Fruit fly (Drosophila melanogaster) whole organism, wandering third instar larva: ENCODE results near the gene scyl.

Source experiments
- Abd-B ChIP-seq: fragments of >200 bp; optimal IDR thresholded peaks from 2 replicates; lab custom pipeline; 2017; ENCODE audit warnings: missing biosample characterization, missing genetic modification characterization
- CG32264 ChIP-seq: fragments of 200-800 bp; sonication (Bioruptor generic); optimal IDR thresholded peaks from 2 replicates; lab custom pipeline; 2016; ENCODE audit warnings: missing biosample characterization, missing genetic modification characterization
- CG9705 ChIP-seq: fragments of 200-800 bp; sonication (Bioruptor generic); optimal IDR thresholded peaks from 2 replicates; lab custom pipeline; 2018; ENCODE audit warnings: missing biosample characterization, mild to moderate bottlenecking, missing genetic modification characterization
- CrebA ChIP-seq: fragments of 200-800 bp; sonication (Bioruptor generic); optimal IDR thresholded peaks from 2 replicates; lab custom pipeline; 2016; ENCODE audit warnings: missing biosample characterization, mild to moderate bottlenecking, missing genetic modification characterization, borderline replicate concordance
- Dfd ChIP-seq: fragments of >200 bp; optimal IDR thresholded peaks from 2 replicates; lab custom pipeline; 2017; ENCODE audit warnings: missing biosample characterization, missing genetic modification characterization
- Dif ChIP-seq: fragments of 200-275, 200-300 bp; sonication (Bioruptor generic); optimal IDR thresholded peaks from 2 replicates; lab custom pipeline; 2018; ENCODE audit warnings: missing biosample characterization, missing genetic modification characterization; ENCODE audit not compliant: partially characterized antibody
- GATAd ChIP-seq: sonication (Bioruptor generic); optimal IDR thresholded peaks from 2 replicates; lab custom pipeline; 2016; ENCODE audit warnings: missing biosample characterization, missing genetic modification characterization
- HLH106 ChIP-seq: fragments of 200-800 bp; optimal IDR thresholded peaks from 3 replicates; lab custom pipeline; 2019; ENCODE audit warnings: missing biosample characterization, mild to moderate bottlenecking, missing genetic modification characterization, moderate library complexity
- Hnf4 ChIP-seq: fragments of 200-800 bp; sonication (Bioruptor generic); optimal IDR thresholded peaks from 2 replicates; lab custom pipeline; 2016; ENCODE audit warnings: missing biosample characterization, mild to moderate bottlenecking, missing genetic modification characterization
- Hr78 ChIP-seq: fragments of >200 bp; optimal IDR thresholded peaks from 2 replicates; lab custom pipeline; 2017; ENCODE audit warnings: missing biosample characterization, missing genetic modification characterization
- Hr83 ChIP-seq: fragments of 200-300 bp; sonication (Bioruptor generic); optimal IDR thresholded peaks from 2 replicates; lab custom pipeline; 2016; ENCODE audit warnings: missing biosample characterization, mild to moderate bottlenecking, missing genetic modification characterization, moderate library complexity; ENCODE audit not compliant: poor library complexity, severe bottlenecking
- Jra ChIP-seq: sonication (Bioruptor generic); optimal IDR thresholded peaks from 2 replicates; lab custom pipeline; 2016; ENCODE audit warnings: missing biosample characterization, missing genetic modification characterization
- Mio ChIP-seq: sonication (Bioruptor generic); optimal IDR thresholded peaks from 2 replicates; lab custom pipeline; 2016; ENCODE audit warnings: missing biosample characterization, missing genetic modification characterization
- Myc ChIP-seq: fragments of >200 bp; optimal IDR thresholded peaks from 2 replicates; lab custom pipeline; 2017
- N ChIP-seq: fragments of >200 bp; optimal IDR thresholded peaks from 2 replicates; lab custom pipeline; 2018; ENCODE audit warnings: missing biosample characterization, missing external identifiers, missing genetic modification characterization
- OdsH ChIP-seq: fragments of 200-800 bp; sonication (Bioruptor generic); optimal IDR thresholded peaks from 2 replicates; lab custom pipeline; 2016; ENCODE audit warnings: missing biosample characterization, mild to moderate bottlenecking, missing genetic modification characterization
- Rel ChIP-seq, 2 experiments: fragments of 200-800 bp; sonication (Bioruptor generic) in 1 of 2; optimal IDR thresholded peaks; 2 replicates in 1 of 2; 3 replicates in 1 of 2; lab custom pipeline; 2016 to 2019; ENCODE audit warnings: mild to moderate bottlenecking in 2 of 2, missing biosample characterization in 2 of 2, missing genetic modification characterization in 2 of 2, moderate library complexity in 1 of 2
- Sp1 ChIP-seq: fragments of 200-800 bp; sonication (Bioruptor generic); optimal IDR thresholded peaks from 3 replicates; lab custom pipeline; 2019; ENCODE audit warnings: missing biosample characterization, mild to moderate bottlenecking, missing genetic modification characterization, moderate library complexity
- Vsx2 ChIP-seq: fragments of 200-300, 225-300 bp; sonication (Bioruptor generic); optimal IDR thresholded peaks from 2 replicates; lab custom pipeline; 2018; ENCODE audit warnings: missing biosample characterization, missing genetic modification characterization; ENCODE audit not compliant: partially characterized antibody
- br ChIP-seq: fragments of 200-800 bp; sonication (Bioruptor generic); optimal IDR thresholded peaks from 2 replicates; lab custom pipeline; 2016; ENCODE audit warnings: missing biosample characterization, missing genetic modification characterization
- brk ChIP-seq: fragments of 200-800 bp; sonication (Bioruptor generic); optimal IDR thresholded peaks from 2 replicates; lab custom pipeline; 2016; ENCODE audit warnings: missing biosample characterization, mild to moderate bottlenecking, missing genetic modification characterization
- dl ChIP-seq, 2 experiments: fragments of 175-275, 200-275 bp in 1 of 2; fragments of 200-275 bp in 1 of 2; sonication (Bioruptor generic); optimal IDR thresholded peaks; lab custom pipeline; 2018; ENCODE audit warnings: mild to moderate bottlenecking in 2 of 2, missing biosample characterization in 2 of 2, missing genetic modification characterization in 2 of 2, moderate library complexity in 2 of 2; ENCODE audit not compliant: partially characterized antibody in 2 of 2, insufficient read depth in 1 of 2
- dmrt93B ChIP-seq: fragments of 200-800 bp; sonication (Bioruptor generic); optimal IDR thresholded peaks from 2 replicates; lab custom pipeline; 2018; ENCODE audit warnings: missing biosample characterization, mild to moderate bottlenecking, missing genetic modification characterization
- dsf ChIP-seq: sonication (Bioruptor generic); optimal IDR thresholded peaks from 2 replicates; lab custom pipeline; 2016; ENCODE audit warnings: missing biosample characterization, missing genetic modification characterization, borderline replicate concordance
- ey ChIP-seq: fragments of 200-800 bp; sonication (Bioruptor generic); optimal IDR thresholded peaks from 2 replicates; lab custom pipeline; 2016; ENCODE audit warnings: missing biosample characterization, missing genetic modification characterization
- foxo ChIP-seq, 2 experiments: fragments of 200-800 bp; sonication (Bioruptor generic); optimal IDR thresholded peaks; 2 replicates in 1 of 2; 3 replicates in 1 of 2; lab custom pipeline; 2016 to 2017; ENCODE audit warnings: missing biosample characterization in 2 of 2, missing genetic modification characterization in 2 of 2
- fru ChIP-seq: fragments of 200-800 bp; sonication (Bioruptor generic); optimal IDR thresholded peaks from 3 replicates; lab custom pipeline; 2016; ENCODE audit warnings: missing biosample characterization, mild to moderate bottlenecking, missing genetic modification characterization
- h ChIP-seq: fragments of 200-800 bp; sonication (Bioruptor generic); optimal IDR thresholded peaks from 3 replicates; lab custom pipeline; 2016; ENCODE audit warnings: missing biosample characterization, mild to moderate bottlenecking, missing genetic modification characterization
- jim ChIP-seq: fragments of 175-275, 200-325 bp; sonication (Bioruptor generic); optimal IDR thresholded peaks from 2 replicates; lab custom pipeline; 2016; ENCODE audit warnings: missing biosample characterization, mild to moderate bottlenecking, missing genetic modification characterization
- lola ChIP-seq: fragments of >200 bp; optimal IDR thresholded peaks from 2 replicates; lab custom pipeline; 2017; ENCODE audit warnings: missing biosample characterization, missing genetic modification characterization
- pan ChIP-seq: fragments of >200 bp; optimal IDR thresholded peaks from 2 replicates; lab custom pipeline; 2017
- psq ChIP-seq: fragments of 200-800 bp; sonication (Bioruptor generic); optimal IDR thresholded peaks from 3 replicates; lab custom pipeline; 2017; ENCODE audit warnings: missing biosample characterization, mild to moderate bottlenecking, missing genetic modification characterization, moderate library complexity
- rgr ChIP-seq: fragments of 200-800 bp; sonication (Bioruptor generic); optimal IDR thresholded peaks from 3 replicates; lab custom pipeline; 2016; ENCODE audit warnings: missing biosample characterization, mild to moderate bottlenecking, missing genetic modification characterization
- sage ChIP-seq: fragments of 200-800 bp; sonication (Bioruptor generic); optimal IDR thresholded peaks from 2 replicates; lab custom pipeline; 2016; ENCODE audit warnings: missing biosample characterization, mild to moderate bottlenecking, missing genetic modification characterization
- sv ChIP-seq: fragments of 200-800 bp; sonication (Bioruptor generic); optimal IDR thresholded peaks from 3 replicates; lab custom pipeline; 2016; ENCODE audit warnings: missing biosample characterization, missing genetic modification characterization
- tai ChIP-seq: sonication (Bioruptor generic); optimal IDR thresholded peaks from 2 replicates; lab custom pipeline; 2016; ENCODE audit warnings: missing biosample characterization, missing genetic modification characterization
- usp ChIP-seq: fragments of >200 bp; optimal IDR thresholded peaks from 2 replicates; lab custom pipeline; 2017; ENCODE audit warnings: missing biosample characterization, missing genetic modification characterization
- woc ChIP-seq: sonication (Bioruptor generic); optimal IDR thresholded peaks from 2 replicates; lab custom pipeline; 2016; ENCODE audit warnings: missing biosample characterization, mild to moderate bottlenecking, missing genetic modification characterization

The scyl gene

DNA sequence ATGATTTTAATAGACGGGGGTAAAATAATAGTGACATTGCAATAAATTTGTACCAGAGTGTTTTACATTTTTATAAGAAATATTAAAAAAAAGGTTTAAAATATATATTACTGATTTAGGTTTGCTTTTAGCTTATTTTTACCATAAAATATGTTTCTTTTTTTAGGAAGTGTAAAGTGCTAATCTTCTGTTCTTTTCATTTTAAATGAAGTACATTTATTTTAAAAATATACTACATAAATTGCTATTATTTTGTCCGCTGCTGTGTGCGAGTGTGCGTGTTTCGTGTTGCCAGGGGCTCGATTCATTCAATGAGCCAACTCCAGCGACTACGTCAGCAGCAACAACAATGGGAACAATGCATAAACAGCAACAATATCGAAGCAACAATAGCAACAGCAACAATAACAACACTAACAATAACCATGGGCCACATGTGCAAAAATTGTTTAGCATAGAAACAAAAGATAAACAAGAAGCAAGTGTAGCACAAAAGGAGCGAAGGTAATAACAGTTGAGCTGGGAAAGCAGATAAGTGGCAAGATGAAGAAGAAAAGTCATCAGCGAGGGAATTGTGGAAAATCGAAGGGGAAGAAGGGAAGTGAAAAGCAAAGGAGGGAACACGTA lies 9.5 kb downstream of the scyl start:
- peak; percentile 42 for TF ChIP-seq ey (GFP tag; lab: Kevin White, UChicago)
- no peak for TF ChIP-seq lola (GFP tag; lab: Kevin White, UChicago)
- TF ChIP-seq HLH106 (tag; lab: Kevin White, UChicago) = peak; percentile 90
- TF ChIP-seq CrebA (GFP tag; lab: Kevin White, UChicago) = no peak
- TF ChIP-seq Abd-B (GFP tag; lab: Kevin White, UChicago) = no peak
- TF ChIP-seq N (GFP tag; lab: Kevin White, UChicago) = no peak
- no peak for TF ChIP-seq CG32264
- TF ChIP-seq OdsH (GFP tag; lab: Kevin White, UChicago) = peak; percentile 84
- TF ChIP-seq Hr83 = no peak
- TF ChIP-seq dl (GFP tag; optimal IDR thresholded peaks at IDR 0.05; lab: Kevin White, UChicago; ENCODE audit: insufficient read depth in 1 of 2, partially characterized antibody in 2 of 2) = no peak
- no peak for TF ChIP-seq GATAd (GFP tag; lab: Kevin White, UChicago)
- TF ChIP-seq sage (GFP tag; lab: Kevin White, UChicago) = no peak
- no peak for TF ChIP-seq jim
- TF ChIP-seq usp (GFP tag; lab: Kevin White, UChicago) = no peak
- TF ChIP-seq Myc (lab: Kevin White, UChicago) = no peak
- peak; percentile 45 for TF ChIP-seq brk (GFP tag; lab: Kevin White, UChicago)
- TF ChIP-seq tai (GFP tag; lab: Kevin White, UChicago) = no peak
- TF ChIP-seq rgr (GFP tag; lab: Kevin White, UChicago) = peak; percentile 82
- peak; percentile 46 for TF ChIP-seq Hnf4 (GFP tag; lab: Kevin White, UChicago)
- peak; percentile 82 for TF ChIP-seq psq
- TF ChIP-seq br (GFP tag; lab: Kevin White, UChicago) = peak; percentile 27
- peak; percentile 6 for TF ChIP-seq sv (GFP tag; lab: Kevin White, UChicago)
- TF ChIP-seq Sp1 (GFP tag; lab: Kevin White, UChicago) = peak; percentile 94
- no peak for TF ChIP-seq CG9705 (GFP tag; lab: Kevin White, UChicago)
- TF ChIP-seq woc = peak; percentile 5
- TF ChIP-seq foxo (GFP tag; optimal IDR thresholded peaks at IDR 0.05; lab: Kevin White, UChicago) = peak in 1 of 2 experiments; percentile 75
- TF ChIP-seq Vsx2 = no peak
- no peak for TF ChIP-seq Dif (GFP tag; lab: Kevin White, UChicago)
- peak; percentile 77 for TF ChIP-seq h (GFP tag; lab: Kevin White, UChicago)
- TF ChIP-seq Mio (GFP tag; lab: Kevin White, UChicago) = no peak
- TF ChIP-seq dmrt93B (GFP tag; lab: Kevin White, UChicago) = peak; percentile 69
- TF ChIP-seq fru (GFP tag; lab: Kevin White, UChicago) = peak; percentile 12
- TF ChIP-seq Dfd (GFP tag; lab: Kevin White, UChicago) = no peak
- no peak for TF ChIP-seq dsf
- TF ChIP-seq pan = no peak
- TF ChIP-seq Rel (GFP tag; optimal IDR thresholded peaks at IDR 0.05; lab: Kevin White, UChicago) = peak; percentile 60
- peak; percentile 56 for TF ChIP-seq Rel (tag; optimal IDR thresholded peaks at IDR 0.05; lab: Kevin White, UChicago)
- no peak for TF ChIP-seq Jra (GFP tag; lab: Kevin White, UChicago)
- TF ChIP-seq Hr78 (GFP tag; lab: Kevin White, UChicago) = no peak

- TF ChIP-seq Rel (GFP tag; optimal IDR thresholded peaks at IDR 0.05; lab: Kevin White, UChicago) = no peak
- no peak for TF ChIP-seq Rel (tag; optimal IDR thresholded peaks at IDR 0.05; lab: Kevin White, UChicago)
- TF ChIP-seq fru (GFP tag; lab: Kevin White, UChicago) = no peak
- no peak for TF ChIP-seq CrebA (GFP tag; lab: Kevin White, UChicago)
- TF ChIP-seq HLH106 (tag; lab: Kevin White, UChicago) = no peak
- no peak for TF ChIP-seq pan
- TF ChIP-seq sage (GFP tag; lab: Kevin White, UChicago) = no peak
- TF ChIP-seq CG32264 = no peak
- no peak for TF ChIP-seq woc
- no peak for TF ChIP-seq CG9705 (GFP tag; lab: Kevin White, UChicago)
- no peak for TF ChIP-seq Vsx2
- no peak for TF ChIP-seq GATAd (GFP tag; lab: Kevin White, UChicago)
- TF ChIP-seq brk (GFP tag; lab: Kevin White, UChicago) = no peak
- no peak for TF ChIP-seq Myc (lab: Kevin White, UChicago)
Observed at dm6 chr3L:11262159-11262558, 10.1 kb downstream of the scyl start.
